Worm (Caenorhabditis elegans) whole organism, L3 larva: Measurements from ENCODE around the gene R12B2.13.

Experiments used
- aly-2 ChIP-seq: fragments of 150-350 bp; optimal IDR thresholded peaks from 2 replicates; lab custom pipeline; 2014; ENCODE audit warnings: missing biosample characterization, missing genetic modification characterization
- ama-1 ChIP-seq: fragments of 150-350 bp; optimal IDR thresholded peaks from 2 replicates; lab custom pipeline; 2018
- egl-27 ChIP-seq: sonication (generic microtip); optimal IDR thresholded peaks from 4 replicates; lab custom pipeline; 2017; ENCODE audit warnings: missing biosample characterization, missing genetic modification reagents, missing genetic modification characterization
- elt-1 ChIP-seq: fragments of 150-350 bp; optimal IDR thresholded peaks from 2 replicates; lab custom pipeline; 2014; ENCODE audit warnings: missing biosample characterization, missing genetic modification characterization
- elt-3 ChIP-seq, 3 experiments: fragments of 150-350 bp in 1 of 3; sonication (generic microtip) in 2 of 3; optimal IDR thresholded peaks; 2 replicates in 2 of 3; 4 replicates in 1 of 3; lab custom pipeline; 2014 to 2017; ENCODE audit warnings: missing biosample characterization in 3 of 3, missing genetic modification characterization in 3 of 3
- fkh-10 ChIP-seq: sonication (generic microtip); optimal IDR thresholded peaks from 2 replicates; lab custom pipeline; 2017; ENCODE audit warnings: missing biosample characterization, missing genetic modification reagents, missing genetic modification characterization
- hmg-11 ChIP-seq: sonication (generic microtip); optimal IDR thresholded peaks from 2 replicates; lab custom pipeline; 2016; ENCODE audit warnings: missing genetic modification characterization, missing compliant biosample characterization
- jun-1 ChIP-seq: fragments of 150-350 bp; optimal IDR thresholded peaks from 2 replicates; lab custom pipeline; 2014; ENCODE audit warnings: missing biosample characterization, missing genetic modification reagents, missing genetic modification characterization
- lin-39 ChIP-seq: fragments of 150-350 bp; optimal IDR thresholded peaks from 2 replicates; lab custom pipeline; 2018; ENCODE audit warnings: missing biosample characterization, missing genetic modification reagents, missing genetic modification characterization
- lsy-12 ChIP-seq: sonication (generic microtip); optimal IDR thresholded peaks from 2 replicates; lab custom pipeline; 2016; ENCODE audit warnings: mild to moderate bottlenecking, missing genetic modification characterization, missing compliant biosample characterization
- mdl-1 ChIP-seq: fragments of 150-350 bp; optimal IDR thresholded peaks from 2 replicates; lab custom pipeline; 2014; ENCODE audit warnings: missing biosample characterization, missing genetic modification characterization
- nhr-23 ChIP-seq: fragments of 150-350 bp; optimal IDR thresholded peaks from 2 replicates; lab custom pipeline; 2014; ENCODE audit warnings: missing biosample characterization, missing genetic modification reagents, missing genetic modification characterization
- snpc-4 ChIP-seq: fragments of 150-350 bp; optimal IDR thresholded peaks from 2 replicates; lab custom pipeline; 2014; ENCODE audit warnings: missing biosample characterization, missing genetic modification characterization
- unc-39 ChIP-seq: sonication (generic microtip); optimal IDR thresholded peaks from 4 replicates; lab custom pipeline; 2017; ENCODE audit warnings: missing biosample characterization, missing genetic modification characterization

DNA sequence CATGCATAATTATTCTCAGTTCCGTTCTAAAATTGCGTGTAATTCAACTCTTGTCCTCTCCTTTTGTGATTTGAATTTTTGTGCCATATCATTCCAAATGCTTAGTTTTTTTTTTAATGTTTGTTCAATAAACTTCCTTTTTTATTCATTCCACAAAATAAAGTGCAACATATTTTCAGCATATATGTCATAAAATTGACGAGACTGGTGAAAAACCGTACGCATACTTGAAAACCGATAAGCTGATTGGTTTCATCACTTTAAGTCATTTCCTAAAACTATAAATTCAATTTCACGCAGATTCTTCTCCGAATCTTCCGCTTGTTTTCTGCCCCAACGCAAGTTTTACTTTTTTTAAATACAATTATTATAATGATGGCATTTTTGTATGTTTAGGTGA is 25.7 kb upstream of the R12B2.13 start, which contains the start of gene dpf-4:
- no peak for TF ChIP-seq aly-2
- TF ChIP-seq unc-39 (tag; lab: Kevin White, UChicago), result no peak
- no peak for TF ChIP-seq jun-1 (tag; lab: Kevin White, UChicago)
- no peak for TF ChIP-seq egl-27 (tag; lab: Kevin White, UChicago)
- TF ChIP-seq elt-3 (tag; optimal IDR thresholded peaks at IDR 0.05; lab: Kevin White, UChicago), result no peak
- TF ChIP-seq mdl-1 (tag; lab: Kevin White, UChicago), result no peak
- TF ChIP-seq hmg-11 (tag; lab: Kevin White, UChicago), result no peak
- TF ChIP-seq lsy-12 (tag; lab: Kevin White, UChicago), result no peak
- no peak for TF ChIP-seq nhr-23 (tag; lab: Kevin White, UChicago)
- TF ChIP-seq fkh-10 (GFP tag; lab: Kevin White, UChicago), result no peak
- TF ChIP-seq snpc-4 (tag; lab: Kevin White, UChicago), result no peak
- no peak for TF ChIP-seq lin-39 (tag; lab: Kevin White, UChicago)
- no peak for TF ChIP-seq ama-1
- TF ChIP-seq elt-1, result no peak
